Worm (Caenorhabditis elegans) whole organism, L4 larva: ENCODE results near the gene hlh-14.
A peak's percentile ranks its signal among the peaks of the same experiment; 100 is the strongest.

Experiments used
- aly-2 ChIP-seq: sonication (generic microtip); optimal IDR thresholded peaks from 2 replicates; lab custom pipeline; 2018; ENCODE audit warnings: missing biosample characterization, missing genetic modification characterization
- ceh-44 ChIP-seq: fragments of 200-800 bp; sonication (Bioruptor generic); IDR thresholded peaks from 2 replicates; pipeline ENCODE4 v1.3.6; 2022; ENCODE audit warnings: missing genetic modification reagents, missing genetic modification characterization, missing compliant biosample characterization
- fos-1 ChIP-seq: fragments of 150-350 bp; optimal IDR thresholded peaks from 2 replicates; lab custom pipeline; 2014; ENCODE audit warnings: missing biosample characterization, missing genetic modification characterization
- hlh-30 ChIP-seq: sonication (generic microtip); optimal IDR thresholded peaks from 2 replicates; lab custom pipeline; 2017; ENCODE audit warnings: antibody characterized with exemption, mild to moderate bottlenecking, missing genetic modification characterization, missing compliant biosample characterization; ENCODE audit not compliant: insufficient read depth
- lin-13 ChIP-seq: fragments of 150-350 bp; optimal IDR thresholded peaks from 2 replicates; lab custom pipeline; 2014; ENCODE audit warnings: missing biosample characterization, missing genetic modification reagents, missing genetic modification characterization
- lsy-2 ChIP-seq, 2 experiments: fragments of 150-350 bp in 1 of 2; sonication (generic microtip) in 1 of 2; optimal IDR thresholded peaks; 2 replicates each; lab custom pipeline; 2014 to 2017; ENCODE audit warnings: missing biosample characterization in 2 of 2, missing genetic modification characterization in 2 of 2
- saeg-2 ChIP-seq: fragments of 200-800 bp; sonication (Bioruptor generic); IDR thresholded peaks from 2 replicates; pipeline ENCODE4 v1.3.6; 2022; ENCODE audit warnings: missing genetic modification reagents, missing genetic modification characterization, missing compliant biosample characterization
- unc-39 ChIP-seq: sonication (generic microtip); optimal IDR thresholded peaks from 2 replicates; lab custom pipeline; 2017; ENCODE audit warnings: missing biosample characterization, missing genetic modification characterization
- zip-2 ChIP-seq: fragments of 150-350 bp; optimal IDR thresholded peaks from 2 replicates; lab custom pipeline; 2014; ENCODE audit warnings: missing biosample characterization, missing genetic modification characterization
- ztf-11 ChIP-seq: fragments of 150-350 bp; optimal IDR thresholded peaks from 2 replicates; lab custom pipeline; 2014; ENCODE audit warnings: missing biosample characterization, missing genetic modification characterization

- TF ChIP-seq hlh-30 (no peak), saeg-2 (no peak), lin-13 (GFP tag; lab: Kevin White, UChicago) (no peak), lsy-2 (tag; optimal IDR thresholded peaks at IDR 0.05; lab: Kevin White, UChicago) (peak in 1 of 2 experiments; percentile 30), fos-1 (no peak), ceh-44 (no peak), ztf-11 (tag; lab: Kevin White, UChicago) (no peak), unc-39 (tag; lab: Kevin White, UChicago) (no peak), aly-2 (tag; lab: Kevin White, UChicago) (no peak), zip-2 (no peak)
Measured at ce11 chrII:5779866-5780265, 41.2 kb upstream of the hlh-14 start.
